Fruit fly (Drosophila melanogaster) whole organism, embryonic: ENCODE measurements around the gene Sema5c.

Experiments used
- Adf1 ChIP-seq: fragments of 200-800 bp; sonication (Bioruptor generic); IDR thresholded peaks from 2 replicates; pipeline ENCODE4 v1.3.6; 2022; ENCODE audit warnings: missing biosample characterization, missing genetic modification characterization
- Asciz ChIP-seq: fragments of 200-800 bp; sonication (Bioruptor generic); optimal IDR thresholded peaks from 2 replicates; lab custom pipeline; 2017; ENCODE audit warnings: missing biosample characterization, mild to moderate bottlenecking, missing genetic modification characterization, missing genetic modification reagents
- Awh ChIP-seq: fragments of 200-800 bp; sonication (Bioruptor generic); IDR thresholded peaks from 2 replicates; pipeline ENCODE4, ENCODE4 v1.3.6; 2022; ENCODE audit warnings: missing biosample characterization, missing genetic modification characterization
- CG1024 ChIP-seq: fragments of 200-800 bp; sonication (Bioruptor generic); IDR thresholded peaks from 2 replicates; pipeline ENCODE4 v1.3.6; 2022; ENCODE audit warnings: missing biosample characterization, missing genetic modification characterization
- CG11398 ChIP-seq: fragments of 200-800 bp; sonication (Bioruptor generic); optimal IDR thresholded peaks from 2 replicates; lab custom pipeline; 2016; ENCODE audit warnings: missing biosample characterization, missing genetic modification characterization
- CG12391 ChIP-seq: fragments of 200-800 bp; sonication (Bioruptor generic); optimal IDR thresholded peaks from 3 replicates; lab custom pipeline; 2018; ENCODE audit warnings: missing biosample characterization, mild to moderate bottlenecking, missing genetic modification characterization, moderate library complexity
- CG13296 ChIP-seq: fragments of 200-800 bp; sonication (Bioruptor generic); optimal IDR thresholded peaks from 3 replicates; lab custom pipeline; 2018; ENCODE audit warnings: missing biosample characterization, mild to moderate bottlenecking, missing genetic modification characterization
- CG16779 ChIP-seq: fragments of 200-800 bp; sonication (Bioruptor generic); IDR thresholded peaks from 2 replicates; pipeline ENCODE4 v1.3.6; 2022; ENCODE audit warnings: missing biosample characterization, missing genetic modification characterization
- CG17361 ChIP-seq: fragments of 200-800 bp; sonication (Bioruptor generic); IDR thresholded peaks from 3 replicates; pipeline ENCODE4 v1.3.6; 2022; ENCODE audit warnings: missing biosample characterization, missing genetic modification characterization
- CG1792 ChIP-seq: fragments of 200-800 bp; sonication (Bioruptor generic); optimal IDR thresholded peaks from 2 replicates; lab custom pipeline; 2016; ENCODE audit warnings: missing biosample characterization, missing genetic modification characterization
- CG18476 ChIP-seq: fragments of 200-800 bp; sonication (Bioruptor generic); optimal IDR thresholded peaks from 2 replicates; lab custom pipeline; 2016; ENCODE audit warnings: missing biosample characterization, mild to moderate bottlenecking, missing genetic modification characterization
- CG2678 ChIP-seq: fragments of 200-800 bp; sonication (Bioruptor generic); optimal IDR thresholded peaks from 3 replicates; lab custom pipeline; 2019; ENCODE audit warnings: missing biosample characterization, mild to moderate bottlenecking, missing genetic modification characterization, moderate library complexity
- CG30431 ChIP-seq: fragments of 200-800 bp; sonication (Bioruptor generic); optimal IDR thresholded peaks from 2 replicates; lab custom pipeline; 2017; ENCODE audit warnings: missing biosample characterization, missing genetic modification characterization
- CG32532 ChIP-seq: fragments of 200-800 bp; sonication (Bioruptor generic); IDR thresholded peaks from 2 replicates; pipeline ENCODE4 v1.3.6; 2022; ENCODE audit warnings: missing biosample characterization, missing genetic modification characterization
- CG4424 ChIP-seq: fragments of 200-800 bp; sonication (Bioruptor generic); optimal IDR thresholded peaks from 3 replicates; lab custom pipeline; 2016; ENCODE audit warnings: missing biosample characterization, missing genetic modification characterization
- CG5953 ChIP-seq: fragments of 200-800 bp; sonication (Bioruptor generic); IDR thresholded peaks from 2 replicates; pipeline ENCODE4 v1.3.6; 2022; ENCODE audit warnings: missing biosample characterization, missing genetic modification characterization
- CG6689 ChIP-seq: fragments of 200-800 bp; sonication (Bioruptor generic); IDR thresholded peaks from 2 replicates; pipeline ENCODE4 v1.3.6; 2022; ENCODE audit warnings: missing biosample characterization, missing genetic modification characterization
- CG7271 ChIP-seq: fragments of 200-800 bp; sonication (Bioruptor generic); optimal IDR thresholded peaks from 2 replicates; lab custom pipeline; 2018; ENCODE audit warnings: missing biosample characterization, mild to moderate bottlenecking, missing genetic modification characterization, moderate library complexity
- CG7839 ChIP-seq: fragments of 200-800 bp; sonication (Bioruptor generic); optimal IDR thresholded peaks from 3 replicates; lab custom pipeline; 2018; ENCODE audit warnings: missing biosample characterization, mild to moderate bottlenecking, missing genetic modification characterization, moderate library complexity
- CG8089 ChIP-seq: fragments of 200-800 bp; sonication (Bioruptor generic); optimal IDR thresholded peaks from 3 replicates; lab custom pipeline; 2016; ENCODE audit warnings: missing biosample characterization, missing genetic modification characterization
- D19B ChIP-seq: fragments of 200-800 bp; sonication (Bioruptor generic); optimal IDR thresholded peaks from 2 replicates; lab custom pipeline; 2017; ENCODE audit warnings: missing biosample characterization, mild to moderate bottlenecking, missing genetic modification characterization
- Fer1 ChIP-seq: fragments of 200-800 bp; sonication (Bioruptor generic); optimal IDR thresholded peaks from 2 replicates; lab custom pipeline; 2017; ENCODE audit warnings: missing biosample characterization, mild to moderate bottlenecking, missing genetic modification characterization
- GATAe ChIP-seq: fragments of 200-800 bp; sonication (Bioruptor generic); conservative IDR thresholded peaks from 2 replicates; pipeline ENCODE4 v1.3.6; 2022; ENCODE audit warnings: missing biosample characterization, missing genetic modification characterization
- Meics ChIP-seq: fragments of 200-800 bp; sonication (Bioruptor generic); optimal IDR thresholded peaks from 2 replicates; lab custom pipeline; 2017; ENCODE audit warnings: missing biosample characterization, mild to moderate bottlenecking, missing genetic modification characterization
- Oli ChIP-seq: fragments of 200-800 bp; sonication (Bioruptor generic); optimal IDR thresholded peaks from 2 replicates; lab custom pipeline; 2018; ENCODE audit warnings: missing biosample characterization, mild to moderate bottlenecking, missing genetic modification characterization, moderate library complexity
- Ravus ChIP-seq: fragments of 200-800 bp; sonication (Bioruptor generic); IDR thresholded peaks from 2 replicates; pipeline ENCODE4 v1.3.6; 2022; ENCODE audit warnings: missing biosample characterization, missing genetic modification characterization
- Ssrp ChIP-seq: fragments of 200-800 bp; sonication (Bioruptor generic); optimal IDR thresholded peaks from 2 replicates; lab custom pipeline; 2018; ENCODE audit warnings: missing biosample characterization, mild to moderate bottlenecking, missing genetic modification characterization, moderate library complexity
- Tbp ChIP-seq: fragments of >200 bp; optimal IDR thresholded peaks from 2 replicates; lab custom pipeline; 2018; ENCODE audit warnings: missing biosample characterization, missing genetic modification characterization
- Xrp1 ChIP-seq: fragments of 200-800 bp; sonication (Bioruptor generic); IDR thresholded peaks from 2 replicates; pipeline ENCODE4 v1.3.6; 2022; ENCODE audit warnings: missing biosample characterization, missing genetic modification characterization
- abd-A ChIP-seq: fragments of 200-800 bp; sonication (Bioruptor generic); optimal IDR thresholded peaks from 3 replicates; lab custom pipeline; 2019; ENCODE audit warnings: missing biosample characterization, mild to moderate bottlenecking, missing genetic modification characterization, moderate library complexity
- bsh ChIP-seq, 2 experiments: fragments of 200-800 bp; sonication (Bioruptor generic); optimal IDR thresholded peaks; 2 replicates each; lab custom pipeline; 2017 to 2018; ENCODE audit warnings: mild to moderate bottlenecking in 2 of 2, missing biosample characterization in 2 of 2, missing genetic modification characterization in 2 of 2, moderate library complexity in 1 of 2
- chinmo ChIP-seq: fragments of 200-800 bp; sonication (Bioruptor generic); IDR thresholded peaks from 4 replicates; pipeline ENCODE4 v1.3.6; 2022; ENCODE audit warnings: missing biosample characterization, missing genetic modification characterization; ENCODE audit not compliant: partially characterized antibody
- dati ChIP-seq: fragments of 200-800 bp; sonication (Bioruptor generic); IDR thresholded peaks from 2 replicates; pipeline ENCODE4 v1.3.6; 2022; ENCODE audit warnings: missing biosample characterization, missing genetic modification characterization
- emc ChIP-seq: fragments of 200-800 bp; sonication (Bioruptor generic); optimal IDR thresholded peaks from 2 replicates; lab custom pipeline; 2016; ENCODE audit warnings: missing biosample characterization, missing genetic modification characterization
- fd3F ChIP-seq: fragments of 200-800 bp; sonication (Bioruptor generic); optimal IDR thresholded peaks from 2 replicates; lab custom pipeline; 2018; ENCODE audit warnings: missing biosample characterization, mild to moderate bottlenecking, missing genetic modification characterization, moderate library complexity
- gce ChIP-seq: fragments of 200-800 bp; sonication (Bioruptor generic); IDR thresholded peaks from 3 replicates; pipeline ENCODE4 v1.3.6; 2022; ENCODE audit warnings: missing biosample characterization, missing genetic modification characterization
- hkb ChIP-seq, 2 experiments: fragments of 200-800 bp in 1 of 2; fragments of >200 bp in 1 of 2; sonication (Bioruptor generic) in 1 of 2; IDR thresholded peaks in 1 of 2; optimal IDR thresholded peaks in 1 of 2; 2 replicates each; pipeline versions ENCODE4 v1.3.6 to Lab custom; 2017 to 2022; ENCODE audit warnings: missing biosample characterization in 1 of 2, missing genetic modification characterization in 1 of 2
- jing ChIP-seq: fragments of 200-800 bp; sonication (Bioruptor generic); optimal IDR thresholded peaks from 2 replicates; lab custom pipeline; 2018; ENCODE audit warnings: missing biosample characterization, mild to moderate bottlenecking, missing genetic modification characterization
- kay ChIP-seq: fragments of 200-800 bp; sonication (Bioruptor generic); optimal IDR thresholded peaks from 2 replicates; lab custom pipeline; 2016; ENCODE audit warnings: missing biosample characterization, missing genetic modification characterization
- lab ChIP-seq: fragments of 200-800 bp; sonication (Bioruptor generic); optimal IDR thresholded peaks from 3 replicates; lab custom pipeline; 2017; ENCODE audit warnings: missing biosample characterization, missing genetic modification characterization, mild to moderate bottlenecking, moderate library complexity, missing genetic modification reagents
- org-1 ChIP-seq: fragments of 200-800 bp; sonication (Bioruptor generic); optimal IDR thresholded peaks from 2 replicates; lab custom pipeline; 2017; ENCODE audit warnings: missing biosample characterization, missing genetic modification characterization
- pum ChIP-seq: fragments of 200-800 bp; sonication (Bioruptor generic); optimal IDR thresholded peaks from 2 replicates; lab custom pipeline; 2016; ENCODE audit warnings: missing biosample characterization, missing genetic modification characterization
- sd ChIP-seq: fragments of 200-800 bp; sonication (Bioruptor generic); optimal IDR thresholded peaks from 3 replicates; lab custom pipeline; 2018; ENCODE audit warnings: missing biosample characterization, mild to moderate bottlenecking, missing genetic modification characterization, moderate library complexity
- sens ChIP-seq: fragments of 200-800 bp; sonication (Bioruptor generic); peaks from one replicate; lab custom pipeline; 2016; ENCODE audit warnings: missing biosample characterization, missing genetic modification characterization
- shn ChIP-seq: fragments of 200-800 bp; sonication (Bioruptor generic); optimal IDR thresholded peaks from 3 replicates; lab custom pipeline; 2016; ENCODE audit warnings: missing biosample characterization, missing genetic modification characterization
- tup ChIP-seq: fragments of 200-800 bp; sonication (Bioruptor generic); optimal IDR thresholded peaks from 2 replicates; lab custom pipeline; 2016; ENCODE audit warnings: missing biosample characterization, mild to moderate bottlenecking, missing genetic modification characterization, moderate library complexity
- vvl ChIP-seq: fragments of 200-800 bp; sonication (Bioruptor generic); IDR thresholded peaks from 2 replicates; pipeline ENCODE4 v1.3.6; 2022; ENCODE audit warnings: missing biosample characterization, missing genetic modification characterization
- zen2 ChIP-seq: fragments of 200-800 bp; sonication (Bioruptor generic); IDR thresholded peaks from 3 replicates; pipeline ENCODE4 v1.3.6; 2022; ENCODE audit warnings: missing biosample characterization, missing genetic modification characterization; ENCODE audit not compliant: partially characterized antibody

Sema5c gene

DNA sequence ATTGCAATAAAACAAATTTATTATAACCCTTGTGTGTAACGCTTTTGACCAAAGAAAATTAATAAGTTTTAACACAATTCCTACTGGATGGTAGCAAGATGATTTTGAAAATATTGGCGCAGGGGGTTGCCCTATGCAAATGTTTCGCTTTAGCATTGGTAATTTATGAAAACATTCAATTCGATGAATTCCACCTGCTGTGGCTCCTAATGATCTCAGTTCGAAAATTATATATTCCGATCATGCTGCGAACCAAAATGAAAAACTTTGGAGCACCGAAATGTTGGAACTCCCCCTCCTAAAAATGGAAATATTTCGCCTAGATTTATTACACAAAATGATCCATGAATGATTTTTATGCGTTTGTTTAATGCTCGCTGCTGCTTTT is 4.1 kb upstream of the Sema5c start:
- TF ChIP-seq Awh (GFP tag; lab: Robert Waterston, UW) (peak; percentile 67), sens (GFP tag; lab: Kevin White, UChicago) (peak; percentile 22), Fer1 (GFP tag; lab: Kevin White, UChicago) (no peak), CG17361 (GFP tag; lab: Robert Waterston, UW) (0 out of 3 replicates have a peak, but pooled peaks have one; percentile 12), Ssrp (no peak), vvl (GFP tag; lab: Robert Waterston, UW) (peak; percentile 78), CG2678 (tag; lab: Kevin White, UChicago) (no peak), sd (tag; lab: Kevin White, UChicago) (peak; percentile 63), jing (GFP tag; lab: Kevin White, UChicago) (no peak), chinmo (0 out of 4 replicates have a peak, but pooled peaks have one; percentile 27)

dm6 chr3L:12084969-12085690 is 3.5 kb upstream of the Sema5c start:
- TF ChIP-seq CG16779 (GFP tag; lab: Robert Waterston, UW) (no peak), CG11398 (no peak), CG32532 (GFP tag; lab: Robert Waterston, UW) (no peak), CG13296 (GFP tag; lab: Kevin White, UChicago) (peak; percentile 28), CG12391 (tag; lab: Kevin White, UChicago) (peak; percentile 35), Xrp1 (GFP tag; lab: Robert Waterston, UW) (peak; percentile 19; the same call in 1 of the 2 replicates), CG18476 (GFP tag; lab: Kevin White, UChicago) (no peak), CG6689 (GFP tag; lab: Robert Waterston, UW) (peak; percentile 9; the same call in 1 of the 2 replicates), sens (GFP tag; lab: Kevin White, UChicago) (peak; percentile 49), fd3F (no peak), emc (GFP tag; lab: Kevin White, UChicago) (no peak), D19B (GFP tag; lab: Kevin White, UChicago) (no peak), bsh (GFP tag; optimal IDR thresholded peaks at IDR 0.05; lab: Kevin White, UChicago) (peak in 1 of 2 experiments; percentile 16), CG7839 (tag; lab: Kevin White, UChicago) (peak; percentile 24), kay (no peak), Oli (tag; lab: Kevin White, UChicago) (peak; percentile 23), GATAe (GFP tag; lab: Robert Waterston, UW) (no peak), CG8089 (GFP tag; lab: Kevin White, UChicago) (no peak), CG7271 (no peak), gce (GFP tag; lab: Robert Waterston, UW) (no peak), CG30431 (GFP tag; lab: Kevin White, UChicago) (no peak), zen2 (GFP tag; lab: Robert Waterston, UW) (no peak), CG1792 (GFP tag; lab: Kevin White, UChicago) (no peak), pum (GFP tag; lab: Kevin White, UChicago) (no peak), Ravus (GFP tag; lab: Robert Waterston, UW) (no peak), Asciz (GFP tag; lab: Kevin White, UChicago) (peak; percentile 12), org-1 (GFP tag; lab: Kevin White, UChicago) (no peak), CG5953 (GFP tag; lab: Robert Waterston, UW) (no peak), tup (GFP tag; lab: Kevin White, UChicago) (no peak), CG4424 (GFP tag; lab: Kevin White, UChicago) (no peak), vvl (GFP tag; lab: Robert Waterston, UW) (peak; percentile 8; the same call in 1 of the 2 replicates), Tbp (GFP tag; lab: Kevin White, UChicago) (no peak), shn (GFP tag; lab: Kevin White, UChicago) (no peak), CG2678 (tag; lab: Kevin White, UChicago) (peak; percentile 66), abd-A (peak; percentile 30), Meics (peak; percentile 28), lab (GFP tag; lab: Kevin White, UChicago) (peak; percentile 35), Adf1 (no peak), hkb (optimal IDR thresholded peaks at IDR 0.05; lab: Kevin White, UChicago) (no peak), hkb (GFP tag; IDR thresholded peaks at IDR 0.05; lab: Robert Waterston, UW) (no peak), dati (GFP tag; lab: Robert Waterston, UW) (no peak), CG1024 (GFP tag; lab: Robert Waterston, UW) (no peak)
